Worm (Caenorhabditis elegans) whole organism, L4/young adult: ENCODE results near the gene vab-7.

Experiments
- W03F9.2 ChIP-seq: fragments of 150-350 bp; optimal IDR thresholded peaks from 2 replicates; lab custom pipeline; 2014; ENCODE audit warnings: missing biosample characterization, missing genetic modification characterization
- dao-5 ChIP-seq: sonication (generic microtip); optimal IDR thresholded peaks from 2 replicates; lab custom pipeline; 2016; ENCODE audit warnings: missing genotype, missing genetic modification characterization, moderate library complexity, missing compliant biosample characterization
- him-1 ChIP-seq: sonication (generic microtip); optimal IDR thresholded peaks from 2 replicates; lab custom pipeline; 2016; ENCODE audit warnings: missing genotype, missing genetic modification reagents, missing genetic modification characterization, missing compliant biosample characterization

vab-7 gene

DNA sequence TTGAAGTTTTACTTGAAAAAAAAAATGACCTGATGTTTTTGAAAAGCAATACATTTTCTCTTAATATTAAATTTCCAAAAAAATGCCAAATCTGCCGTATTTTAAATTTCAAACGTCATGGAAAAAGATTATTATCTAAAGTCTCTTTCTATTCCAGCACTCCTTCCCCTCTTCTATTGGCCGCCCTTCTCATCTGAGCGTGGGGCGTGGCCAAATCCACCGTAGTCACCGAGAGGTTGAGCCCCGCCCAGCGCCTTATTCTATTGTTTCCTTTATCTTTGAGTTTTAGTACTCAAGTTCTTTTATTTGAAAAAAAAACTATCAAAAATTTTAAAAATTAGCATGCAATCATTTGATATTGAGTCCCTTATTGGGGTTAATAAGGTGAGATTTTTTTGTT lies at the start of gene vab-7:
Gene vab-7 (plus strand): TSS at position 301 of the 400 bp plus-strand sequence.
- TF ChIP-seq W03F9.2 (tag; lab: Kevin White, UChicago) (no peak), dao-5 (tag; lab: Kevin White, UChicago) (no peak), him-1 (tag; lab: Kevin White, UChicago) (no peak)

- no peak for TF ChIP-seq dao-5 (tag; lab: Kevin White, UChicago)
- TF ChIP-seq W03F9.2 (tag; lab: Kevin White, UChicago) = no peak
- no peak for TF ChIP-seq him-1 (tag; lab: Kevin White, UChicago)
Measured at ce11 chrIII:10870814-10871213, 49.3 kb upstream of the vab-7 start.

ce11 chrIII:10875132-10875531 lies 45.0 kb upstream of the vab-7 start, which contains the start of gene C44B9.2:
Gene C44B9.2, plus strand, starts transcription at chrIII:10875432.
- TF ChIP-seq W03F9.2 (tag; lab: Kevin White, UChicago) (no peak), dao-5 (tag; lab: Kevin White, UChicago) (no peak), him-1 (tag; lab: Kevin White, UChicago) (no peak)

DNA sequence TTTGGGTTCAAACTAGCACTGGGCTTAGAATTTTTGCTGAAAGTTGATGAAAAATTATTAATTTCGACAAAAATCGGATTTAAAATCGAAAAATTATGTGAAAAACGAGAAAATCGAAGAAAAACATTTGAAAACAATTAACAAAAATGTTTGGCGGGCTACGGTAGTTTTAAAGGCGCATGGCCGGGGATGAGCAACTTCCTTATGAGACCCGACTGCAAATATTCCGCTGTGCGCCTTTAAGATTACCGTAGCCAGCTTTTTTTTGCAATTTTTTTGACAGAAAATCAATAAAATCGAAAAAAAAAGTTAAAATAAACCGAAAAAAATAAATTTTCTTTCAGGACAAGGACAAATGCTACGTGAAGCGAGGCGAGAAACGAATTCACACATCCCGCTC lies 42.6 kb upstream of the vab-7 start:
- TF ChIP-seq dao-5 (tag; lab: Kevin White, UChicago) (no peak), him-1 (tag; lab: Kevin White, UChicago) (no peak), W03F9.2 (tag; lab: Kevin White, UChicago) (no peak)

DNA sequence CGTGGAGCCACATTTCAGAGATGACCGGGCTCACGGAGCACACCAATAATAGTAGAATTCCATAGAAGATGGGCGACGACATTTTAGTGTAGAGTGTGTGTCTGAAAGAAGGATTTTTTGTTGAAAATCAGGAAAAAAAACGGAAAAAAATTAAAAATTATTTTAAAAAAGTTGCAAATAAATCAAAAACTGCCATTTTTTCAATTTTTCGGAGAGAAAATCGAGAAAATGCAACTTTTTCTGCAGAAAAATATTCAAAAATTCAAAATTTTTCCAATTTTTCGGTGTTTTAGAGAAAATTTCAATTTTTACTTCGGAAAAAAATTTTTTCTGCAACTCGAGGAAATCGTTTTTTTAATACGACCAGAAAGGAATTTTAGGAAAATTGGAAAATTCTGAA lies 40.1 kb upstream of the vab-7 start, which contains the start of gene C44B9.3:
Gene C44B9.3 (minus strand): TSS at position 101 of the 400 bp plus-strand sequence.
- TF ChIP-seq W03F9.2 (tag; lab: Kevin White, UChicago) = no peak
- no peak for TF ChIP-seq him-1 (tag; lab: Kevin White, UChicago)
- no peak for TF ChIP-seq dao-5 (tag; lab: Kevin White, UChicago)

ce11 chrIII:10881462-10881861 lies 38.7 kb upstream of the vab-7 start, which contains the start of gene athp-1:
Gene athp-1, plus strand, starts transcription at chrIII:10881766.
- TF ChIP-seq him-1 (tag; lab: Kevin White, UChicago) = no peak
- TF ChIP-seq W03F9.2 (tag; lab: Kevin White, UChicago) = peak; percentile 60

- peak; percentile 50 for TF ChIP-seq W03F9.2 (tag; lab: Kevin White, UChicago)
- no peak for TF ChIP-seq him-1 (tag; lab: Kevin White, UChicago)
- no peak for TF ChIP-seq dao-5 (tag; lab: Kevin White, UChicago)
Measured at ce11 chrIII:10881996-10882395, 38.1 kb upstream of the vab-7 start.

DNA sequence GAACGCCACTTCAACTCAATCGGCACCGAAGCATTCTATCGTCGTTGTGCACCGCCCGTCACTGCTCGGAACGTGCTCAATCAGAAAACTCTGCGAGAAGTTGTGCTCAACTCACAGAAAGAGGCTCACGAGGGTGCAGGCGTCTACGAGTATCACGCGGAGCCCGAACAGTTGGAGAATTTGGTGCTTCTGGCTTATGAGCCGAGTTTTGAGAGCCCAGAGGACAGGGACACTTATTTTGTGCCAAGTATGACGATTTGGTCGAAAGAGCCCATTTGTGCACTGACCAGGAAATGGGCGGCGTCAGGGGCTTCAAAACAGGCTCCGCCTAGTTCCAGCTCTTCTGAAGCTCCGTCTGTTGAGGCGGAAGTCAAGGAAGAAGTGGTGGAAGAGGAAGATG lies 31.3 kb upstream of the vab-7 start:
- TF ChIP-seq him-1 (tag; lab: Kevin White, UChicago) (no peak), W03F9.2 (tag; lab: Kevin White, UChicago) (no peak), dao-5 (tag; lab: Kevin White, UChicago) (no peak)

DNA sequence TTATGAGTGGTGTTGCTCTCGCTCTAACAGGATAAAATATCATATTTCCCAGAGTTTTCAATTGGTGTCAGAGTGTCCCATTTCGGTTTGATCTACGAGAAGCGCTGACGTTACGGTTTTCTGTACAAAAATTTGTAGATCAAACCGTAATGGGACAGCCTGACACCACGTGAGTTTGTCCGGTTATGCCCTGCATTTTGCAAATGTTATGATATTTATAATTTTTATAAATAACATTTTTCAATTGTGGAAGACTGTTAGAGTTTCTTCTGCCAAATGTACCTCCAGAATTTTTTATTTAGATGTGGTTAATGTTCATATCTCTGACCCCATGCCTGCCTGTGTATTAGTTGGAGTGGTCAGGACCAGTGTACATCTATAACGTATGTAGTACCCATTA lies 25.9 kb upstream of the vab-7 start, which contains the start of gene fbxb-87:
Gene fbxb-87 (plus strand): TSS at position 301 of the 400 bp plus-strand sequence.
- TF ChIP-seq him-1 (tag; lab: Kevin White, UChicago) = no peak
- no peak for TF ChIP-seq dao-5 (tag; lab: Kevin White, UChicago)
- no peak for TF ChIP-seq W03F9.2 (tag; lab: Kevin White, UChicago)

DNA sequence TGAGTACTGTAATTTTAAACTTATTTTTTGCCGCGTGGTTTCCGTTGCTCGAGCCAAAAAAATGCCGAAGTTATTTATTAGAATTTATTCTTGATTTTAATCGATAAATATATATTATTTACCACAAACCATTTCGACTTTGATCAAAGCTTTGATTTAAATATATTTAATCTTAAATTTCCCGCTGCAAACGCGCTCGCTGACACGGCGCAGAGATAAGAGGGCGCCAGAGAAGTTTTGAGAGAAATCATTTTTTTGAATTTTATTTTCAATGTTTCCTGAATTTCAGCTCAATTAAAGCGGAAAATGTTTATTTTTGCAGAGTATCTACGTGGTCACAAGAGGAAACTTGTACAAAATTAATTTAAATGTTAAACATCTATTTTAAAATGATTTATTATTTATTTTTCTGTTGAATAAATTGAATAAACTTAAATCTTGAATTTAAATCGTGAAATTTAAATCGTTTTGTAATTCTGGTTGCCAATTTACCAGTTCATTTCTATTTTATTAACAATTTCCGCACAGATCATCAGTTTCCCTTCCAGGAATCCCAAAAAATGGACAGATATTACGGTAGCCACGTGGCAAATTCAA lies 24.2 kb upstream of the vab-7 start, which contains the start of gene com-1:
Gene com-1 (plus strand): TSS at position 547 of the 597 bp plus-strand sequence.
- TF ChIP-seq W03F9.2 (tag; lab: Kevin White, UChicago) (peak; percentile 38), him-1 (tag; lab: Kevin White, UChicago) (no peak), dao-5 (tag; lab: Kevin White, UChicago) (no peak)

DNA sequence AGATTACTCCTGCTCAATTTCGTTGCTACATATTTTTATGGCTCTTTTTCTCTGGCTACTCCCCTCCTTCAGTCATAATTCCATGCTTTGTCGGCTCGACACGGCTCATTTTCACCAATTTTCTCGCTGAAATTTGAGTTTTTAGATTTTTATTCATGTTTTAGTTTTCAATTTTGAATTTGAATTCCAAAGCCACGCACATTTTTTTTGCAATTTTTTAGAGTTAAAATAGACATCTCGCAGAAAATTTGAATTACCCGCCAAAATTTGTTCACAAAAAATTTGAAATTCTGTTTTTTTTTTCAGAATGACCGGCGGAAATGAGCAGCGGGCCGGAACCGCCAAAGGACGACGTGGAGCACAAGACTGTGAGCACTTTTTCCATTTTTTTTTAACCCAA lies 17.8 kb upstream of the vab-7 start, which contains the start of gene unc-119:
Gene unc-119 (plus strand): TSS at position 301 of the 400 bp plus-strand sequence.
- TF ChIP-seq dao-5 (tag; lab: Kevin White, UChicago) (no peak), him-1 (tag; lab: Kevin White, UChicago) (no peak), W03F9.2 (tag; lab: Kevin White, UChicago) (no peak)

DNA sequence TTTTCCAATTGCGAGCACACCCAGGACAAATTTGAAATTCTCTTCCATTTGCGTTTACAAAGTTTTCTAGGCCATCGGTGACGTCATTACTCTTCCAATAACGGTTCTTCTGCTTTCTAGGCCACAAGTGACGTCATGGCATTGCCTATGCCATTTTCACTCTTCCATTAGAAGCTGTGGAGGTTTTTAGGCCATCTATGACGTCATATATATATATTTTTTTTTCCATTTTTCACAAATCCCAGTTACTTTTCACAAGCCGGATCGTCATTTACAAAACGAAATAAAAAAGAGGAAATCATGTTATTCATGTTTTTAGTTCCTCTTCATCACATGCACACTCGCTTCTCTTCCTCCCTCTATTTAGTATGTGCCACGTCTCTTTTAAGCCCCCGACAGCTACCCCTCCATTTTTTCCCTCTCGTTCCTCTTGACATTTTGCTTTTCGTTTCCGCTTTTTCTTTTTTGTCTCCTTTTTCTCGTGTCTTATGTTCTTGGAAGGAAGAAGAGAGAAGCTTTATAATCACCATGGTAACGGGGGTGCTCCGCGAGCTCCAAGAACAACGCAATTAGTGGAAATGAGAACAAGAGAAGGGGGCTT lies 17.0 kb upstream of the vab-7 start:
- TF ChIP-seq him-1 (tag; lab: Kevin White, UChicago) = no peak
- no peak for TF ChIP-seq W03F9.2 (tag; lab: Kevin White, UChicago)
- TF ChIP-seq dao-5 (tag; lab: Kevin White, UChicago) = no peak

DNA sequence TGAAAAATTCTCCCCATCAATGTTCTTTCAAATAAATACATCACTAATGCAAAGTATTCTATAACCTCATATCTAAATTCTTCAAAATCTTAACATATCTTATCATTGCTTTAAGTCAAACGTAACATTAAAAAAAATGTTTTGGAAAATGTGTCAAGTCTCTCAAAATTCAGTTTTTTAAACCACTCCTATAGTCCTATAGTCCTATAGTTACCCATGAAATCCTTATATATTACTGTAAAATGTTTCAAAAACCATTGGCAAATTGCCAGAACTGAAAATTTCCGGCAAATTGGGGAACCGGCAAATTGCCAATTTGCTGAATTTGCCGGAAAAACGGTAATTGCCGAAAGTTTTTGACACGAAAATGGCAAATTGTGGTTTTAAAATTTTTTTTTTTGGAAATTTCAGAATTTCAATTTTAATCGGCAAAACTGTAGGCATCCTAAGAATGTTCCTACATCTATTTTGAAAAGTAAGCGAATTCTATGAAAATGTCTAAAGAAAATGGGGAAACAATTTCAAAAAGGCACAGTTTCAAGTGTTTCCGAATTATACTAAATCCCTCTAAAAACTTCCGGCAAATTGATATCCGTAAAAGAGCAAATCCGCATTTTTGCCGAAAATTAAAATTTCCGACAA lies 15.7 kb upstream of the vab-7 start:
- TF ChIP-seq W03F9.2 (tag; lab: Kevin White, UChicago) (no peak), him-1 (tag; lab: Kevin White, UChicago) (no peak), dao-5 (tag; lab: Kevin White, UChicago) (no peak)
